Fruit fly (Drosophila melanogaster): ENCODE results near the gene CG5039.

Gene CG5039

dm6 chr3R:25646882-25647518 is 31.5 kb upstream of the CG5039 start (continued):
- peak; percentile 91 for TF ChIP-seq CG7372 (GFP tag; IDR thresholded peaks at IDR 0.05)
- peak; percentile 94 for TF ChIP-seq CG11398 (GFP tag; optimal IDR thresholded peaks at IDR 0.05)
- TF ChIP-seq repo (GFP tag; optimal IDR thresholded peaks at IDR 0.05), result peak; percentile 90
- TF ChIP-seq Sox102F (GFP tag; optimal IDR thresholded peaks at IDR 0.05), result peak; percentile 86
- peak; percentile 63 for TF ChIP-seq ash1 (GFP tag; optimal IDR thresholded peaks at IDR 0.05)
- peak; percentile 95 for TF ChIP-seq CG8290 (GFP tag; optimal IDR thresholded peaks at IDR 0.05)
- TF ChIP-seq CG8290 (tag; optimal IDR thresholded peaks at IDR 0.05), result peak; percentile 44 to 95
- peak; percentile 62; the same call in 1 of the 2 replicates for TF ChIP-seq CG10321 (GFP tag; IDR thresholded peaks at IDR 0.05)
- peak; percentile 55; the same call in 1 of the 2 replicates for TF ChIP-seq aop (GFP tag; IDR thresholded peaks at IDR 0.05)
- TF ChIP-seq PHDP (tag; optimal IDR thresholded peaks at IDR 0.05), result peak; percentile 89
- TF ChIP-seq sc (optimal IDR thresholded peaks at IDR 0.05), result no peak
- peak; percentile 57 for TF ChIP-seq sc (GFP tag; optimal IDR thresholded peaks at IDR 0.05)
- peak; percentile 93 for TF ChIP-seq esg (GFP tag; conservative IDR thresholded peaks at IDR 0.05)
- TF ChIP-seq CG31388 (GFP tag; optimal IDR thresholded peaks at IDR 0.05), result peak; percentile 86
- TF ChIP-seq CG11504 (tag; optimal IDR thresholded peaks at IDR 0.05), result peak; percentile 92
- peak; percentile 92 for TF ChIP-seq CG15514 (GFP tag; optimal IDR thresholded peaks at IDR 0.05)
- TF ChIP-seq CG1233 (GFP tag; optimal IDR thresholded peaks at IDR 0.05), result peak; percentile 90
- peak; percentile 81 for TF ChIP-seq Neu2 (GFP tag; optimal IDR thresholded peaks at IDR 0.05; ENCODE audit: borderline replicate concordance)
- TF ChIP-seq trem (tag; optimal IDR thresholded peaks at IDR 0.05), result peak; percentile 94
- no peak for TF ChIP-seq cad (GFP tag; optimal IDR thresholded peaks at IDR 0.05)
- peak; percentile 77 for TF ChIP-seq dimm (GFP tag; IDR thresholded peaks at IDR 0.05)
- TF ChIP-seq CG7786 (GFP tag; optimal IDR thresholded peaks at IDR 0.05), result peak; percentile 97
- TF ChIP-seq CG13287 (GFP tag; IDR thresholded peaks at IDR 0.05; ENCODE audit: partially characterized antibody), result peak; percentile 94
- TF ChIP-seq HLHmδ (GFP tag; optimal IDR thresholded peaks at IDR 0.05), result peak; percentile 45
- TF ChIP-seq CG3281 (GFP tag; optimal IDR thresholded peaks at IDR 0.05), result peak; percentile 91
- TF ChIP-seq CG7987 (GFP tag; optimal IDR thresholded peaks at IDR 0.05), result peak; percentile 94
- TF ChIP-seq tup (GFP tag; optimal IDR thresholded peaks at IDR 0.05), result peak; percentile 68
- TF ChIP-seq CG11456 (GFP tag; IDR thresholded peaks at IDR 0.05), result peak; percentile 91
- peak; percentile 15 for TF ChIP-seq MESR4 (GFP tag; optimal IDR thresholded peaks at IDR 0.05)
- peak; percentile 81 for TF ChIP-seq ftz-f1 (GFP tag; optimal IDR thresholded peaks at IDR 0.05)
- TF ChIP-seq Scr (GFP tag; IDR thresholded peaks at IDR 0.05; ENCODE audit: partially characterized antibody), result peak; percentile 96
- peak; percentile 81 for TF ChIP-seq D19B (GFP tag; optimal IDR thresholded peaks at IDR 0.05)
- peak; percentile 82 for TF ChIP-seq CG10274 (GFP tag; optimal IDR thresholded peaks at IDR 0.05)
- TF ChIP-seq CG14860 (GFP tag; IDR thresholded peaks at IDR 0.05; ENCODE audit: partially characterized antibody), result peak; percentile 86
- TF ChIP-seq CG12219 (GFP tag; optimal IDR thresholded peaks at IDR 0.05), result peak; percentile 84
- peak; percentile 91 for TF ChIP-seq CG11085 (GFP tag; IDR thresholded peaks at IDR 0.05)
- TF ChIP-seq fru (optimal IDR thresholded peaks at IDR 0.05), result no peak
- TF ChIP-seq CrebB (tag; optimal IDR thresholded peaks at IDR 0.05), result peak; percentile 91
- TF ChIP-seq B-H2 (GFP tag; optimal IDR thresholded peaks at IDR 0.05), result peak; percentile 90
- TF ChIP-seq E2f2 (GFP tag; IDR thresholded peaks at IDR 0.05), result peak; percentile 95
- TF ChIP-seq cato (GFP tag; optimal IDR thresholded peaks at IDR 0.05; ENCODE audit: borderline replicate concordance), result peak; percentile 91
- TF ChIP-seq MBD-R2 (GFP tag; IDR thresholded peaks at IDR 0.05), result peak; percentile 84
- TF ChIP-seq ind (GFP tag; optimal IDR thresholded peaks at IDR 0.05), result peak; percentile 96
- TF ChIP-seq NFAT (GFP tag; IDR thresholded peaks at IDR 0.05), result peak; percentile 81
- TF ChIP-seq gsb (GFP tag; IDR thresholded peaks at IDR 0.05), result peak; percentile 62; the same call in 1 of the 2 replicates
- peak; percentile 48 for TF ChIP-seq gfzf (GFP tag; optimal IDR thresholded peaks at IDR 0.05)
- peak; percentile 93 for TF ChIP-seq CG16815 (GFP tag; optimal IDR thresholded peaks at IDR 0.05)
- TF ChIP-seq CG17802 (tag; optimal IDR thresholded peaks at IDR 0.05), result peak; percentile 76
- peak; percentile 93 for TF ChIP-seq CG6272 (GFP tag; IDR thresholded peaks at IDR 0.05)
- TF ChIP-seq zfh1 (GFP tag; IDR thresholded peaks at IDR 0.05), result peak; percentile 91

All from whole organism, embryonic.